Fruit fly (Drosophila melanogaster): ENCODE measurements around the gene Ir100a.

Ir100a gene

dm6 chr3R:31810073-31810530, 9.3 kb downstream of the Ir100a start, which contains the start of gene Rift (continued):
- TF ChIP-seq CG6813 (GFP tag; optimal IDR thresholded peaks at IDR 0.05), result no peak
- TF ChIP-seq aop (GFP tag; IDR thresholded peaks at IDR 0.05), result no peak
- peak; percentile 54; the same call in 1 of the 3 replicates for TF ChIP-seq zfh1 (GFP tag; IDR thresholded peaks at IDR 0.05)
- no peak for TF ChIP-seq CG1529 (GFP tag; optimal IDR thresholded peaks at IDR 0.05)
- TF ChIP-seq CG9817 (tag; optimal IDR thresholded peaks at IDR 0.05), result peak; percentile 28
- no peak for TF ChIP-seq HLHmδ (GFP tag; optimal IDR thresholded peaks at IDR 0.05)
- no peak for TF ChIP-seq CG10321 (GFP tag; IDR thresholded peaks at IDR 0.05)
- TF ChIP-seq BtbVII (GFP tag; optimal IDR thresholded peaks at IDR 0.05), result no peak
- TF ChIP-seq lmd (GFP tag; IDR thresholded peaks at IDR 0.05), result peak; percentile 36; the same call in 1 of the 2 replicates
- peak; percentile 55; the same call in 1 of the 3 replicates for TF ChIP-seq CG34422 (GFP tag; IDR thresholded peaks at IDR 0.05)
- TF ChIP-seq CG3407 (GFP tag; optimal IDR thresholded peaks at IDR 0.05), result no peak
- TF ChIP-seq CG1024 (GFP tag; IDR thresholded peaks at IDR 0.05), result no peak
- peak; percentile 35 to 42 for TF ChIP-seq bsh (GFP tag; optimal IDR thresholded peaks at IDR 0.05)
- TF ChIP-seq Kr (GFP tag; optimal IDR thresholded peaks at IDR 0.05), result no peak
- no peak for TF ChIP-seq CG31388 (GFP tag; optimal IDR thresholded peaks at IDR 0.05)
- TF ChIP-seq grn (GFP tag; optimal IDR thresholded peaks at IDR 0.05), result no peak
- peak; percentile 69 for TF ChIP-seq Drgx (GFP tag; IDR thresholded peaks at IDR 0.05)
- no peak for TF ChIP-seq CG10959 (GFP tag; IDR thresholded peaks at IDR 0.05)
- TF ChIP-seq inv (GFP tag; IDR thresholded peaks at IDR 0.05; ENCODE audit: partially characterized antibody), result no peak
- TF ChIP-seq Sox102F (GFP tag; optimal IDR thresholded peaks at IDR 0.05), result peak; percentile 36
- TF ChIP-seq az2 (GFP tag; optimal IDR thresholded peaks at IDR 0.05), result no peak
- TF ChIP-seq E2f2 (GFP tag; IDR thresholded peaks at IDR 0.05), result peak; percentile 40; the same call in 1 of the 2 replicates
- TF ChIP-seq prd (optimal IDR thresholded peaks at IDR 0.05), result no peak
- TF ChIP-seq prd (GFP tag; IDR thresholded peaks at IDR 0.05), result peak; percentile 64; the same call in 2 of the 3 replicates
- no peak for TF ChIP-seq danr (GFP tag; IDR thresholded peaks at IDR 0.05)
- TF ChIP-seq CG6854 (GFP tag; optimal IDR thresholded peaks at IDR 0.05), result no peak
- no peak for TF ChIP-seq nerfin-1 (tag; optimal IDR thresholded peaks at IDR 0.05)
- no peak for TF ChIP-seq CG8944 (GFP tag; optimal IDR thresholded peaks at IDR 0.05)
- peak; percentile 32 for TF ChIP-seq CG15514 (GFP tag; optimal IDR thresholded peaks at IDR 0.05)
- TF ChIP-seq CG6765 (GFP tag; optimal IDR thresholded peaks at IDR 0.05), result no peak
- TF ChIP-seq CG8281 (tag; optimal IDR thresholded peaks at IDR 0.05), result no peak
- no peak for TF ChIP-seq disco-r (GFP tag; optimal IDR thresholded peaks at IDR 0.05)
- TF ChIP-seq pita (GFP tag; optimal IDR thresholded peaks at IDR 0.05), result no peak
- no peak for TF ChIP-seq CG14965 (GFP tag; optimal IDR thresholded peaks at IDR 0.05; ENCODE audit: borderline replicate concordance)
- TF ChIP-seq zfh2 (GFP tag; optimal IDR thresholded peaks at IDR 0.05), result peak; percentile 18
- peak; percentile 36 for TF ChIP-seq fd3F (GFP tag; optimal IDR thresholded peaks at IDR 0.05)
- peak; percentile 56; the same call in 1 of the 2 replicates for TF ChIP-seq CG14014 (GFP tag; IDR thresholded peaks at IDR 0.05)
- TF ChIP-seq chn (GFP tag; optimal IDR thresholded peaks at IDR 0.05), result no peak
- TF ChIP-seq sima (GFP tag; optimal IDR thresholded peaks at IDR 0.05), result no peak
- no peak for TF ChIP-seq CG4707 (GFP tag; optimal IDR thresholded peaks at IDR 0.05)
- TF ChIP-seq CrebB (tag; optimal IDR thresholded peaks at IDR 0.05), result no peak
- peak; percentile 38 for TF ChIP-seq lbe (GFP tag; optimal IDR thresholded peaks at IDR 0.05)
- TF ChIP-seq eve (GFP tag; optimal IDR thresholded peaks at IDR 0.05), result no peak
- no peak for TF ChIP-seq hkb (optimal IDR thresholded peaks at IDR 0.05)
- peak; percentile 78 for TF ChIP-seq hkb (GFP tag; IDR thresholded peaks at IDR 0.05)
- no peak for TF ChIP-seq ab (GFP tag; optimal IDR thresholded peaks at IDR 0.05)
- no peak for TF ChIP-seq croc (GFP tag; conservative IDR thresholded peaks at IDR 0.05)
- peak; percentile 59 for TF ChIP-seq CG15269 (tag; optimal IDR thresholded peaks at IDR 0.05)
- no peak for TF ChIP-seq Poxn (GFP tag; IDR thresholded peaks at IDR 0.05)
- TF ChIP-seq CG11456 (GFP tag; IDR thresholded peaks at IDR 0.05), result no peak
- no peak for TF ChIP-seq gem (tag; optimal IDR thresholded peaks at IDR 0.05)
- TF ChIP-seq D19B (GFP tag; optimal IDR thresholded peaks at IDR 0.05), result no peak

All from whole organism, embryonic.